Worm (Caenorhabditis elegans) whole organism, L1 larva: ENCODE measurements around the gene gst-33.

Source experiments
- aly-2 ChIP-seq: fragments of 150-350 bp; optimal IDR thresholded peaks from 2 replicates; lab custom pipeline; 2014; ENCODE audit warnings: missing biosample characterization, missing genetic modification characterization
- ama-1 ChIP-seq: fragments of 150-350 bp; optimal IDR thresholded peaks from 2 replicates; lab custom pipeline; 2014
- blmp-1 ChIP-seq: fragments of 150-350 bp; optimal IDR thresholded peaks from 2 replicates; lab custom pipeline; 2014; ENCODE audit warnings: missing biosample characterization, missing genetic modification characterization
- ceh-8 ChIP-seq: fragments of 200-800 bp; sonication (Bioruptor generic); optimal IDR thresholded peaks from 2 replicates; lab custom pipeline; 2018; ENCODE audit warnings: mild to moderate bottlenecking, missing genetic modification characterization, moderate library complexity, missing compliant biosample characterization
- ceh-88 ChIP-seq: fragments of 200-800 bp; sonication (Bioruptor generic); IDR thresholded peaks from 2 replicates; pipeline ENCODE4 v1.3.6; 2022; ENCODE audit warnings: missing genetic modification characterization, missing compliant biosample characterization
- ces-1 ChIP-seq: fragments of 150-350 bp; optimal IDR thresholded peaks from 2 replicates; lab custom pipeline; 2014; ENCODE audit warnings: missing biosample characterization, missing genetic modification reagents, missing genetic modification characterization
- dpl-1 ChIP-seq, 3 experiments: fragments of 150-350 bp in 2 of 3; sonication (generic microtip) in 1 of 3; optimal IDR thresholded peaks; 2 replicates each; lab custom pipeline; 2014 to 2017; ENCODE audit warnings: missing biosample characterization in 3 of 3, missing genetic modification characterization in 3 of 3, missing genetic modification reagents in 3 of 3
- efl-1 ChIP-seq, 4 experiments: fragments of 150-350 bp; optimal IDR thresholded peaks in 3 of 4; peaks in 1 of 4; 1 replicate in 1 of 4; 2 replicates in 3 of 4; lab custom pipeline; 2014; ENCODE audit warnings: missing biosample characterization in 2 of 4, missing genetic modification characterization in 2 of 4, missing genetic modification reagents in 2 of 4
- egl-13 ChIP-seq: sonication (generic microtip); optimal IDR thresholded peaks from 2 replicates; lab custom pipeline; 2016; ENCODE audit warnings: missing genotype, missing genetic modification reagents, missing genetic modification characterization, missing compliant biosample characterization
- fkh-10 ChIP-seq: sonication (generic microtip); optimal IDR thresholded peaks from 2 replicates; lab custom pipeline; 2017; ENCODE audit warnings: missing biosample characterization, missing genetic modification reagents, missing genetic modification characterization
- fkh-8 ChIP-seq: sonication (generic microtip); optimal IDR thresholded peaks from 2 replicates; lab custom pipeline; 2016; ENCODE audit warnings: mild to moderate bottlenecking, missing genetic modification characterization, missing compliant biosample characterization
- lin-13 ChIP-seq: fragments of 150-350 bp; optimal IDR thresholded peaks from 2 replicates; lab custom pipeline; 2014; ENCODE audit warnings: missing biosample characterization, missing genetic modification reagents, missing genetic modification characterization
- lin-14 ChIP-seq: fragments of 200-800 bp; sonication (Bioruptor generic); optimal IDR thresholded peaks from 2 replicates; lab custom pipeline; 2018; ENCODE audit warnings: mild to moderate bottlenecking, missing genetic modification characterization, moderate library complexity, missing compliant biosample characterization
- lin-39 ChIP-seq: fragments of 150-350 bp; optimal IDR thresholded peaks from 2 replicates; lab custom pipeline; 2014; ENCODE audit warnings: missing biosample characterization, missing genetic modification reagents, missing genetic modification characterization
- lir-3 ChIP-seq: sonication (generic microtip); optimal IDR thresholded peaks from 2 replicates; lab custom pipeline; 2016; ENCODE audit warnings: mild to moderate bottlenecking, missing genetic modification characterization, moderate library complexity, missing compliant biosample characterization; ENCODE audit not compliant: poor library complexity
- mdl-1 ChIP-seq, 2 experiments: fragments of 150-350 bp; optimal IDR thresholded peaks; 2 replicates each; lab custom pipeline; 2014 to 2017; ENCODE audit warnings: missing biosample characterization in 2 of 2, missing genetic modification characterization in 2 of 2, inconsistent platforms in 1 of 2
- nhr-11 ChIP-seq: fragments of 150-350 bp; optimal IDR thresholded peaks from 2 replicates; lab custom pipeline; 2014; ENCODE audit warnings: missing biosample characterization, missing genetic modification characterization
- nhr-47 ChIP-seq: sonication (generic microtip); optimal IDR thresholded peaks from 2 replicates; lab custom pipeline; 2016; ENCODE audit warnings: mild to moderate bottlenecking, missing genetic modification characterization, moderate library complexity, missing compliant biosample characterization
- nhr-77 ChIP-seq: fragments of 150-350 bp; optimal IDR thresholded peaks from 2 replicates; lab custom pipeline; 2014; ENCODE audit warnings: missing biosample characterization, missing genetic modification characterization
- nhr-84 ChIP-seq: sonication (generic microtip); optimal IDR thresholded peaks from 2 replicates; lab custom pipeline; 2017; ENCODE audit warnings: missing biosample characterization, missing genetic modification characterization
- nhr-85 ChIP-seq: sonication (generic microtip); peaks from one replicate; lab custom pipeline; 2016; ENCODE audit warnings: missing genetic modification characterization, inconsistent platforms, missing compliant biosample characterization
- nhr-90 ChIP-seq: sonication (generic microtip); optimal IDR thresholded peaks from 2 replicates; lab custom pipeline; 2016; ENCODE audit warnings: mild to moderate bottlenecking, missing genetic modification characterization, missing compliant biosample characterization; ENCODE audit not compliant: poor library complexity
- rnt-1 ChIP-seq: sonication (generic microtip); optimal IDR thresholded peaks from 2 replicates; lab custom pipeline; 2016; ENCODE audit warnings: mild to moderate bottlenecking, missing genetic modification characterization, moderate library complexity, missing compliant biosample characterization
- sup-37 ChIP-seq: fragments of 200-800 bp; sonication (Bioruptor generic); optimal IDR thresholded peaks from 2 replicates; lab custom pipeline; 2018; ENCODE audit warnings: mild to moderate bottlenecking, missing genetic modification characterization, missing compliant biosample characterization
- unc-30 ChIP-seq: sonication (generic microtip); optimal IDR thresholded peaks from 2 replicates; lab custom pipeline; 2017; ENCODE audit warnings: missing biosample characterization, missing genetic modification characterization
- unc-86 ChIP-seq: sonication (generic microtip); optimal IDR thresholded peaks from 2 replicates; lab custom pipeline; 2016; ENCODE audit warnings: missing genetic modification characterization, missing compliant biosample characterization

Gene gst-33

DNA sequence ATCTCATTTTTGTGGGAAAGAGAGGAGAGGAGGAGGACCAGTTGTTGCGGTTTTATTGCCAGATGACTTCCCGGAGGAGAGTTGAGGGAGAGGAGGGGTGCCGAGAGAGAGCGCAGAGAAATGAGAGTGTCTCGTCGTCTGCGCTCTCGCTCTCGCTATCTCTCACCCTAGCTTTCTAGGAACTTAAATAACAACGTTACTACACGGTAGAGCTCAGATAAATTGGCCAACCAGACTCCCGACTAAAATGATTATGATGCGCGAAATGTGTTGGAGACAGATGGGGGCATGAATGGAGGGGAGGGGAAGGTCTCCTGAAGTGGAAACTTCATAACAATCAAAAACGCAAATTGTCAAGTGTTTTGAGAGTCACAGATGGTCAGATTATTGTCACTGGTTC lies 13.7 kb downstream of the gst-33 start:
- TF ChIP-seq rnt-1 (tag; lab: Kevin White, UChicago) (no peak), nhr-47 (tag; lab: Kevin White, UChicago) (no peak), blmp-1 (no peak), nhr-77 (tag; lab: Kevin White, UChicago) (no peak), dpl-1 (GFP tag; optimal IDR thresholded peaks at IDR 0.05; lab: Kevin White, UChicago) (no peak), nhr-11 (tag; lab: Kevin White, UChicago) (no peak), nhr-90 (tag; lab: Kevin White, UChicago) (no peak), aly-2 (tag; lab: Kevin White, UChicago) (no peak), fkh-10 (GFP tag; lab: Kevin White, UChicago) (no peak)

DNA sequence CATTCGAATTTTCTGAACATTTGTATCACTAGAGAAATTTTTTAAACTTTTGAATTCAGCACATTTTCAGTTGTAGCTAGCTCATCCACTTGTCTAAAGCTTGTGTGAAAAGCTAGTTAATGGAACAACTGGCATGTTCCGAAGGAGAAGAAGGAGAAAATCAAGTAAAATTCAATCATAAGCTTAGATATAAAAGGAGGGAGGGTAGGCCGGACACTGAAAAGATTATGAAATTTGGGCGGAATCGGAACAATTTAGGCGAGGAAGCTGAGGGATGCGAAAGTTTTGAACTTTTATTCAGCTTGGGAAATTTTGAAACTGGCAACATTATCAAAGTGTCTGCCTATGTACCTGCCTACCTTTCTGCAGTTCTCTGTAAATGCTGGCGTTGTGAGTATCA lies 15.9 kb downstream of the gst-33 start:
- TF ChIP-seq rnt-1 (tag; lab: Kevin White, UChicago) (no peak), fkh-10 (GFP tag; lab: Kevin White, UChicago) (peak; percentile 37)
- TF ChIP-seq, all 84 proteins: peak for 1

DNA sequence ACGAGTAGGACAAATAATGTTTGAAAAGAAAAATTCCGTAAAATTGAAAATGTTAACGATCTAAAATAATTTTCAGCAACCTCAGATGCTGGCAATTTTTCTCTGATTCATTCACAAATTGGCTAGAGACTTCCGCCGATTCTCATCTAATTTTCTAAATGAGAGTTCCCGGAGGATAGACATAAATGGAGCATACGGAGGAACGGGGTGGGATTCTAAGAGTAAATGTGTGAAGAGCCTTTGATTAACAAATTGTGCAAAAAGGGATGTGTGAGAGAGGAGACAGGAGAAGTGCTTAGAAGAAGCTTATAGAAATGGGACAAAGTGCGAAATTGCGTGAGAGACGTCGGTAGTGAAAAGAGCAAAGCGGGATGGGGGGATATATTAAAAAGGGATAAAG lies 16.7 kb downstream of the gst-33 start:
- TF ChIP-seq ceh-88 (no peak), lin-14 (peak; percentile 1)

DNA sequence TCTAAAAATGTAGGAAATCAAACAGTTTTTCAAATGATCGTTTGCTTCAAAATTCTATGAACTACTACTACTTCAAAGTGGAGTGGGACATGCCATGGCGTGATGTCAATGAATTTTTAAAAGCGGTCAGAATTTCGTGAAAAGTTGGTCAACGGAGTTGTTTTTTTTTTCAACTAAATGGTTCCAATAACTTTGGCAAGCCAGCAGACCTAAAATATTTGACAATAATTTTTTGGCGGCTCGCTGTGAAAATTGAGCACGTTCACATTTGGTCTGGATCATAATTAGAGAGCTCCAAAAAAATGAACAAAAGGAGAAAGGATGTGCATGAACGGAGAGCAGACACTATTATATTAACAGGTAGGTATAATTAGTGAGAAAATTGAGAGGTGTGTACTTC lies 18.0 kb downstream of the gst-33 start:
- TF ChIP-seq blmp-1 (no peak), ces-1 (GFP tag; lab: Kevin White, UChicago) (no peak), mdl-1 (tag; optimal IDR thresholded peaks at IDR 0.05; lab: Kevin White, UChicago) (no peak), lin-13 (no peak)

DNA sequence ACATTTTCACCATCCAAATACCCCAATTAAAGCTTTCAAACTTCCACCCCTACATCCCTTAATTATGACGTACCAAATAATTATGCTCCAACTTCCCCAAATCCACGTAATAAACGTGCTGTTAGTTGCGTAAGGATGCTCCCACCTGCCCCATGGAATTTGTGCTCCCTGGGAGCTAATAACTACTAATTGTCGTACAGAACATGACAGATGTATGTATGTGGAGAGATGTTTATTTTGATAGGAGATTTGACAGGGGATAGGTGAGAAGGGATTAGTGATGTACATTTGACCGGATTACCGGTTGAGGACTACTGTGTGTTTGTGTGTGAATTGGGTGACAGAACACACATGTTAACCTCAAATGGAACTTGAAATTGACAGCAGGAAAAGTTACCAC lies 18.6 kb downstream of the gst-33 start:
- TF ChIP-seq unc-86 (no peak), nhr-84 (tag; lab: Kevin White, UChicago) (no peak)

DNA sequence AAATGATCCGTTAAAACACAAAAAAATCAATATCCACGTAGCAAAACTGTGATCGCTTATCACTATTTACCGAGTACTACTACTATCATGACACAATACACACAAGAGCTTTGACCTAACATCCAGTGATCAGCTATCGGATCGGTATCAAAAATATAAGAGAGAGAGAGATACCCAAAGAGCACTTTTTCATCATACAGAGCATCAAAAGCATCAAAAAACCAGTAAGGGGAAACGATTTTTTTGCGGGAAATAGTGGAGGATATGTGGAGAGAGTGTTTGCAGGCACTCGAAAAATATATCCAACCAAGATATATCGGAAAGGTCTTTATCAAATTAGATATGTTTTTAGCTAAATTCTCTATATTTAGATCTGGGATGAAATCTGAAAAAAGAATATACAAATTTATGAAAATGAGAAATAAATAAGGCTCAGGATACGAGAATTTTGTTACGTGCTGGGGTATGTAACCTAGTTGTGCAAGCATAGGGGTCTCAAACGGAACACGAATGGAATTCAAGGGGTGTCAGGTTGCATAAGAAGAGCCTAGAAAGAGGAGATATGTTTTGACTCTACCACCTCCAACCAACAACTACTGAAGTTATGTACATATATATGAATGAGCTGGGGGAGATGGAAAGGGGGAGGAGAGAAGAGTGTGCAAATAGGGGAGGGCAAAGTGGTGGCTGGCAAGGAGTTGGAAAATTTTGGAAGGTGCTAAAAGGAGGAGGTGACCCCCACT lies 23.1 kb downstream of the gst-33 start:
- TF ChIP-seq efl-1 (optimal IDR thresholded peaks at IDR 0.05; lab: Kevin White, UChicago) (no peak), efl-1 (GFP tag; optimal IDR thresholded peaks at IDR 0.05 in 1 of 2; lab: Kevin White, UChicago) (peak in 1 of 2 experiments; percentile 83), nhr-11 (tag; lab: Kevin White, UChicago) (no peak)

DNA sequence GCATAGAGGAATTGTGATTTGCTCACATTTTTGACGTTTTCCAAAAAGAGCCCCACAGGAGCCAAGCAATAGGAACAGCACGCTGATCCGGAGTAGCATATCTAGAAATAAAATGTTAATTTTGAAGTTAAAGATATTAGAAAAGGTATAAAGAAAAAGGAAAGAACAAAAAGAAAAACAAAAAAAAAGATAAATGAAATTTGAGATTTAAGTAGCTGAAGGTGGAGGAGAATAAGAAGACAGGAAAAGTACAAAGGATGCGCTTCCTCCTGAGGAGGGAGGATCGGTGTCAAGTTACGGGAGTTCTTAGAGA lies 23.6 kb downstream of the gst-33 start, which contains the start of gene cfz-2:
Gene cfz-2, minus strand, starts transcription at position 101 of the 313 bp plus-strand sequence.
- TF ChIP-seq ces-1 (GFP tag; lab: Kevin White, UChicago) (no peak), egl-13 (no peak), lin-39 (tag; lab: Kevin White, UChicago) (no peak), lir-3 (no peak), sup-37 (no peak), ceh-8 (GFP tag; lab: Kevin White, UChicago) (no peak), fkh-8 (tag; lab: Kevin White, UChicago) (no peak), aly-2 (tag; lab: Kevin White, UChicago) (no peak), nhr-47 (tag; lab: Kevin White, UChicago) (no peak), unc-30 (no peak), efl-1 (optimal IDR thresholded peaks at IDR 0.05; lab: Kevin White, UChicago) (no peak), efl-1 (GFP tag; optimal IDR thresholded peaks at IDR 0.05 in 1 of 2; lab: Kevin White, UChicago) (no peak), ceh-88 (no peak), nhr-85 (tag; lab: Kevin White, UChicago) (no peak)
- TF ChIP-seq, all 84 proteins: peak for 0

DNA sequence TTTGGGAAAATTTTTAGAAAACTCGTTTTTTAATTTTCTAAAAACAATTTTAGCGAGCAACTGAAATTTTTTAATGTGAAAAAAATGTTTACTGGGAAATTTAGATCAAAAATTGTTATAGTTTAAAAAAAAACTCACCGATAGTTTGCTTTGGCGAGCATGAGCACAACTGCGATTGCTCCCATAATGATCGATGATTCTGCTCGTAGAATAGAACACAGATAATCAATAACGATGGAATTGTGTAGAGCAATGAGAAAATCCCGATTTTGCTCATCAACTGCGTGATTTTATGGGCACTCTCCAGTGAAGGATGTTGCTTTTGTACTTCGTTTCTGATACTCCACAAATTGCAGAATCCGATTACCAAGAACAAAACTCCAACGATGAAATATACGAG lies 25.8 kb downstream of the gst-33 start:
- no peak for TF ChIP-seq ama-1 (lab: Kevin White, UChicago)
- TF ChIP-seq efl-1 (optimal IDR thresholded peaks at IDR 0.05; lab: Kevin White, UChicago): no peak
- peak in 1 of 2 experiments; percentile 71 for TF ChIP-seq efl-1 (GFP tag; optimal IDR thresholded peaks at IDR 0.05 in 1 of 2; lab: Kevin White, UChicago)
- TF ChIP-seq, all 84 proteins: peak for 1
